Worm (Caenorhabditis elegans): Measurements from ENCODE around the gene molo-1.

- TF ChIP-seq sea-2 (GFP tag; IDR thresholded peaks at IDR 0.05) (no peak), him-1 (tag; optimal IDR thresholded peaks at IDR 0.05) (no peak), unc-62 (GFP tag; optimal IDR thresholded peaks at IDR 0.05) (no peak), B0019.2 (GFP tag; conservative IDR thresholded peaks at IDR 0.05) (no peak), snpc-1.3 (tag; optimal IDR thresholded peaks at IDR 0.05; ENCODE audit: insufficient read depth) (no peak), egl-18 (GFP tag; IDR thresholded peaks at IDR 0.05) (no peak), tbx-9 (tag; optimal IDR thresholded peaks at IDR 0.05; ENCODE audit: borderline replicate concordance) (no peak), C17E4.6 (GFP tag; IDR thresholded peaks at IDR 0.05) (no peak), dpl-1 (GFP tag; optimal IDR thresholded peaks at IDR 0.05) (no peak), ccch-3 (GFP tag; optimal IDR thresholded peaks at IDR 0.05) (no peak)
Measured at ce11 chrIII:5586925-5587324, 13.1 kb downstream of the molo-1 start, which contains the start of gene F56D2.2.

Measured in whole organism, young adult.